Worm (Caenorhabditis elegans) whole organism, L4/young adult: ENCODE measurements around the gene drh-1.

Source experiments
- W03F9.2 ChIP-seq: fragments of 150-350 bp; optimal IDR thresholded peaks from 2 replicates; lab custom pipeline; 2014; ENCODE audit warnings: missing biosample characterization, missing genetic modification characterization
- dao-5 ChIP-seq: sonication (generic microtip); optimal IDR thresholded peaks from 2 replicates; lab custom pipeline; 2016; ENCODE audit warnings: missing genotype, missing genetic modification characterization, moderate library complexity, missing compliant biosample characterization

- TF ChIP-seq W03F9.2 (tag; lab: Kevin White, UChicago) (no peak), dao-5 (tag; lab: Kevin White, UChicago) (no peak)
Observed at ce11 chrIV:6576728-6577101, 36.4 kb downstream of the drh-1 start.
